Fruit fly (Drosophila melanogaster) whole organism, wandering third instar larva: ENCODE measurements around the gene CG10089.

Experiments
- Hr78 ChIP-seq: fragments of >200 bp; optimal IDR thresholded peaks from 2 replicates; lab custom pipeline; 2017; ENCODE audit warnings: missing biosample characterization, missing genetic modification characterization
- Hr83 ChIP-seq: fragments of 200-300 bp; sonication (Bioruptor generic); optimal IDR thresholded peaks from 2 replicates; lab custom pipeline; 2016; ENCODE audit warnings: missing biosample characterization, mild to moderate bottlenecking, missing genetic modification characterization, moderate library complexity; ENCODE audit not compliant: poor library complexity, severe bottlenecking

- no peak for TF ChIP-seq Hr78 (GFP tag; lab: Kevin White, UChicago)
- TF ChIP-seq Hr83 (GFP tag; lab: Kevin White, UChicago), result no peak
These were observed 17.5 kb downstream of the CG10089 start, which contains the start of gene CG10116 for dm6 chr3L:13457133-13457532.
